Worm (Caenorhabditis elegans) whole organism, L1 larva: ENCODE data around the gene msp-19.

Experiments used
- nhr-237 ChIP-seq: fragments of 150-350 bp; optimal IDR thresholded peaks from 2 replicates; lab custom pipeline; 2014; ENCODE audit warnings: missing biosample characterization, missing genetic modification characterization
- tbx-2 ChIP-seq: sonication (generic microtip); optimal IDR thresholded peaks from 2 replicates; lab custom pipeline; 2016; ENCODE audit warnings: missing genetic modification characterization, missing compliant biosample characterization

DNA sequence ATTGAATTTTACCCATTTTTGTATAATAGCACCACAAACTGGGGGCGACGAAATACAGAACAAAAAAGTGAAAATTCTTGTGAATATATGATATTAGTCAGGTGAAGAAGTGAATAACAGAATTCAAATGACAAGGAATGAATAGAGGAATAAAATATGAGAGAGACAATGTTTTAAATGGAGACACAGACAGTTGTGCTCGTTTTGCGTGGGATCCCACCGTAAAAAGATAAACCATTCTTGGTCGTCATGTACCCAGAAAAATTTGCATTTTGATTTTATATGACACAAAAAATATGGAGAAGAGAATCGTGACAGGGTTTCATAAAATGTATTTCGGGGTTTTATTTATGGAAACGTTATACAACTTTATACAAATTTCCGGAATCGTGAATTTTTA lies 17.4 kb downstream of the msp-19 start, which contains the start of gene F36H12.17:
- TF ChIP-seq tbx-2 (tag; lab: Kevin White, UChicago) (no peak), nhr-237 (no peak)
